Worm (Caenorhabditis elegans): ENCODE results near the gene rla-2.

- TF ChIP-seq dox-1 (GFP tag; IDR thresholded peaks at IDR 0.05) (no peak), gei-17 (GFP tag; optimal IDR thresholded peaks at IDR 0.05) (no peak), attf-6 (GFP tag; IDR thresholded peaks at IDR 0.05) (no peak), ceh-40 (GFP tag; IDR thresholded peaks at IDR 0.05) (no peak), B0019.2 (GFP tag; conservative IDR thresholded peaks at IDR 0.05) (no peak), nhr-120 (GFP tag; IDR thresholded peaks at IDR 0.05) (no peak), D2030.7 (GFP tag; IDR thresholded peaks at IDR 0.05) (no peak)
Measured at ce11 chrIV:13371699-13372098, 1.6 kb upstream of the rla-2 start, which contains the start of gene Y62E10A.6.

Measured in whole organism, young adult.